Fruit fly (Drosophila melanogaster) whole organism, wandering third instar larva: ENCODE measurements around the gene CG7275.

Source experiments
- Abd-B ChIP-seq: fragments of >200 bp; optimal IDR thresholded peaks from 2 replicates; lab custom pipeline; 2017; ENCODE audit warnings: missing biosample characterization, missing genetic modification characterization
- CG32264 ChIP-seq: fragments of 200-800 bp; sonication (Bioruptor generic); optimal IDR thresholded peaks from 2 replicates; lab custom pipeline; 2016; ENCODE audit warnings: missing biosample characterization, missing genetic modification characterization
- CrebA ChIP-seq: fragments of 200-800 bp; sonication (Bioruptor generic); optimal IDR thresholded peaks from 2 replicates; lab custom pipeline; 2016; ENCODE audit warnings: missing biosample characterization, mild to moderate bottlenecking, missing genetic modification characterization, borderline replicate concordance
- Dfd ChIP-seq: fragments of >200 bp; optimal IDR thresholded peaks from 2 replicates; lab custom pipeline; 2017; ENCODE audit warnings: missing biosample characterization, missing genetic modification characterization
- Dif ChIP-seq: fragments of 200-275, 200-300 bp; sonication (Bioruptor generic); optimal IDR thresholded peaks from 2 replicates; lab custom pipeline; 2018; ENCODE audit warnings: missing biosample characterization, missing genetic modification characterization; ENCODE audit not compliant: partially characterized antibody
- GATAd ChIP-seq: sonication (Bioruptor generic); optimal IDR thresholded peaks from 2 replicates; lab custom pipeline; 2016; ENCODE audit warnings: missing biosample characterization, missing genetic modification characterization
- Hnf4 ChIP-seq: fragments of 200-800 bp; sonication (Bioruptor generic); optimal IDR thresholded peaks from 2 replicates; lab custom pipeline; 2016; ENCODE audit warnings: missing biosample characterization, mild to moderate bottlenecking, missing genetic modification characterization
- Hr78 ChIP-seq: fragments of >200 bp; optimal IDR thresholded peaks from 2 replicates; lab custom pipeline; 2017; ENCODE audit warnings: missing biosample characterization, missing genetic modification characterization
- Jra ChIP-seq: sonication (Bioruptor generic); optimal IDR thresholded peaks from 2 replicates; lab custom pipeline; 2016; ENCODE audit warnings: missing biosample characterization, missing genetic modification characterization
- Mio ChIP-seq: sonication (Bioruptor generic); optimal IDR thresholded peaks from 2 replicates; lab custom pipeline; 2016; ENCODE audit warnings: missing biosample characterization, missing genetic modification characterization
- Myc ChIP-seq: fragments of >200 bp; optimal IDR thresholded peaks from 2 replicates; lab custom pipeline; 2017
- N ChIP-seq: fragments of >200 bp; optimal IDR thresholded peaks from 2 replicates; lab custom pipeline; 2018; ENCODE audit warnings: missing biosample characterization, missing external identifiers, missing genetic modification characterization
- OdsH ChIP-seq: fragments of 200-800 bp; sonication (Bioruptor generic); optimal IDR thresholded peaks from 2 replicates; lab custom pipeline; 2016; ENCODE audit warnings: missing biosample characterization, mild to moderate bottlenecking, missing genetic modification characterization
- Rel ChIP-seq, 2 experiments: fragments of 200-800 bp; sonication (Bioruptor generic) in 1 of 2; optimal IDR thresholded peaks; 2 replicates in 1 of 2; 3 replicates in 1 of 2; lab custom pipeline; 2016 to 2019; ENCODE audit warnings: mild to moderate bottlenecking in 2 of 2, missing biosample characterization in 2 of 2, missing genetic modification characterization in 2 of 2, moderate library complexity in 1 of 2
- Sp1 ChIP-seq: fragments of 200-800 bp; sonication (Bioruptor generic); optimal IDR thresholded peaks from 3 replicates; lab custom pipeline; 2019; ENCODE audit warnings: missing biosample characterization, mild to moderate bottlenecking, missing genetic modification characterization, moderate library complexity
- Vsx2 ChIP-seq: fragments of 200-300, 225-300 bp; sonication (Bioruptor generic); optimal IDR thresholded peaks from 2 replicates; lab custom pipeline; 2018; ENCODE audit warnings: missing biosample characterization, missing genetic modification characterization; ENCODE audit not compliant: partially characterized antibody
- br ChIP-seq: fragments of 200-800 bp; sonication (Bioruptor generic); optimal IDR thresholded peaks from 2 replicates; lab custom pipeline; 2016; ENCODE audit warnings: missing biosample characterization, missing genetic modification characterization
- brk ChIP-seq: fragments of 200-800 bp; sonication (Bioruptor generic); optimal IDR thresholded peaks from 2 replicates; lab custom pipeline; 2016; ENCODE audit warnings: missing biosample characterization, mild to moderate bottlenecking, missing genetic modification characterization
- dl ChIP-seq, 2 experiments: fragments of 175-275, 200-275 bp in 1 of 2; fragments of 200-275 bp in 1 of 2; sonication (Bioruptor generic); optimal IDR thresholded peaks; lab custom pipeline; 2018; ENCODE audit warnings: mild to moderate bottlenecking in 2 of 2, missing biosample characterization in 2 of 2, missing genetic modification characterization in 2 of 2, moderate library complexity in 2 of 2; ENCODE audit not compliant: partially characterized antibody in 2 of 2, insufficient read depth in 1 of 2
- dmrt93B ChIP-seq: fragments of 200-800 bp; sonication (Bioruptor generic); optimal IDR thresholded peaks from 2 replicates; lab custom pipeline; 2018; ENCODE audit warnings: missing biosample characterization, mild to moderate bottlenecking, missing genetic modification characterization
- dsf ChIP-seq: sonication (Bioruptor generic); optimal IDR thresholded peaks from 2 replicates; lab custom pipeline; 2016; ENCODE audit warnings: missing biosample characterization, missing genetic modification characterization, borderline replicate concordance
- ey ChIP-seq: fragments of 200-800 bp; sonication (Bioruptor generic); optimal IDR thresholded peaks from 2 replicates; lab custom pipeline; 2016; ENCODE audit warnings: missing biosample characterization, missing genetic modification characterization
- foxo ChIP-seq, 2 experiments: fragments of 200-800 bp; sonication (Bioruptor generic); optimal IDR thresholded peaks; 2 replicates in 1 of 2; 3 replicates in 1 of 2; lab custom pipeline; 2016 to 2017; ENCODE audit warnings: missing biosample characterization in 2 of 2, missing genetic modification characterization in 2 of 2
- fru ChIP-seq: fragments of 200-800 bp; sonication (Bioruptor generic); optimal IDR thresholded peaks from 3 replicates; lab custom pipeline; 2016; ENCODE audit warnings: missing biosample characterization, mild to moderate bottlenecking, missing genetic modification characterization
- h ChIP-seq: fragments of 200-800 bp; sonication (Bioruptor generic); optimal IDR thresholded peaks from 3 replicates; lab custom pipeline; 2016; ENCODE audit warnings: missing biosample characterization, mild to moderate bottlenecking, missing genetic modification characterization
- jim ChIP-seq: fragments of 175-275, 200-325 bp; sonication (Bioruptor generic); optimal IDR thresholded peaks from 2 replicates; lab custom pipeline; 2016; ENCODE audit warnings: missing biosample characterization, mild to moderate bottlenecking, missing genetic modification characterization
- lola ChIP-seq: fragments of >200 bp; optimal IDR thresholded peaks from 2 replicates; lab custom pipeline; 2017; ENCODE audit warnings: missing biosample characterization, missing genetic modification characterization
- psq ChIP-seq: fragments of 200-800 bp; sonication (Bioruptor generic); optimal IDR thresholded peaks from 3 replicates; lab custom pipeline; 2017; ENCODE audit warnings: missing biosample characterization, mild to moderate bottlenecking, missing genetic modification characterization, moderate library complexity
- rgr ChIP-seq: fragments of 200-800 bp; sonication (Bioruptor generic); optimal IDR thresholded peaks from 3 replicates; lab custom pipeline; 2016; ENCODE audit warnings: missing biosample characterization, mild to moderate bottlenecking, missing genetic modification characterization
- sv ChIP-seq: fragments of 200-800 bp; sonication (Bioruptor generic); optimal IDR thresholded peaks from 3 replicates; lab custom pipeline; 2016; ENCODE audit warnings: missing biosample characterization, missing genetic modification characterization
- tai ChIP-seq: sonication (Bioruptor generic); optimal IDR thresholded peaks from 2 replicates; lab custom pipeline; 2016; ENCODE audit warnings: missing biosample characterization, missing genetic modification characterization
- usp ChIP-seq: fragments of >200 bp; optimal IDR thresholded peaks from 2 replicates; lab custom pipeline; 2017; ENCODE audit warnings: missing biosample characterization, missing genetic modification characterization
- woc ChIP-seq: sonication (Bioruptor generic); optimal IDR thresholded peaks from 2 replicates; lab custom pipeline; 2016; ENCODE audit warnings: missing biosample characterization, mild to moderate bottlenecking, missing genetic modification characterization

The CG7275 gene

dm6 chr3L:15535800-15536225, 37.1 kb downstream of the CG7275 start:
- TF ChIP-seq N (GFP tag; lab: Kevin White, UChicago) (peak; percentile 44), dsf (GFP tag; lab: Kevin White, UChicago) (no peak), Sp1 (GFP tag; lab: Kevin White, UChicago) (no peak), Dif (GFP tag; lab: Kevin White, UChicago) (no peak), rgr (GFP tag; lab: Kevin White, UChicago) (no peak), h (GFP tag; lab: Kevin White, UChicago) (no peak), Hr78 (no peak), Mio (GFP tag; lab: Kevin White, UChicago) (no peak), dl (GFP tag; optimal IDR thresholded peaks at IDR 0.05; lab: Kevin White, UChicago; ENCODE audit: insufficient read depth in 1 of 2, partially characterized antibody in 2 of 2) (peak in 1 of 2 experiments; percentile 51), tai (no peak), ey (GFP tag; lab: Kevin White, UChicago) (no peak), usp (GFP tag; lab: Kevin White, UChicago) (no peak), Rel (GFP tag; optimal IDR thresholded peaks at IDR 0.05; lab: Kevin White, UChicago) (no peak), Rel (tag; optimal IDR thresholded peaks at IDR 0.05; lab: Kevin White, UChicago) (peak; percentile 77), GATAd (GFP tag; lab: Kevin White, UChicago) (no peak), CrebA (GFP tag; lab: Kevin White, UChicago) (no peak), woc (peak; percentile 20), CG32264 (no peak), brk (GFP tag; lab: Kevin White, UChicago) (no peak), Myc (no peak), Hnf4 (no peak)

dm6 chr3L:15536550-15536949, 37.8 kb downstream of the CG7275 start:
- TF ChIP-seq Vsx2 (no peak), dsf (GFP tag; lab: Kevin White, UChicago) (no peak), Rel (GFP tag; optimal IDR thresholded peaks at IDR 0.05; lab: Kevin White, UChicago) (no peak), Rel (tag; optimal IDR thresholded peaks at IDR 0.05; lab: Kevin White, UChicago) (no peak), woc (no peak), jim (GFP tag; lab: Kevin White, UChicago) (no peak), br (no peak), Jra (GFP tag; lab: Kevin White, UChicago) (no peak), fru (GFP tag; lab: Kevin White, UChicago) (no peak), Hr78 (no peak)
- TF ChIP-seq, all 38 proteins: peak for 0

- TF ChIP-seq OdsH (GFP tag; lab: Kevin White, UChicago) (peak; percentile 46), dmrt93B (GFP tag; lab: Kevin White, UChicago) (no peak), Jra (GFP tag; lab: Kevin White, UChicago) (no peak), ey (GFP tag; lab: Kevin White, UChicago) (peak; percentile 53), woc (no peak), CrebA (GFP tag; lab: Kevin White, UChicago) (no peak), rgr (GFP tag; lab: Kevin White, UChicago) (peak; percentile 53), Abd-B (GFP tag; lab: Kevin White, UChicago) (no peak), lola (GFP tag; lab: Kevin White, UChicago) (no peak), Myc (no peak), psq (GFP tag; lab: Kevin White, UChicago) (peak; percentile 44), dsf (GFP tag; lab: Kevin White, UChicago) (no peak), dl (GFP tag; optimal IDR thresholded peaks at IDR 0.05; lab: Kevin White, UChicago; ENCODE audit: insufficient read depth in 1 of 2, partially characterized antibody in 2 of 2) (no peak), br (peak; percentile 24), Dif (GFP tag; lab: Kevin White, UChicago) (no peak), brk (GFP tag; lab: Kevin White, UChicago) (peak; percentile 36), Mio (GFP tag; lab: Kevin White, UChicago) (no peak), h (GFP tag; lab: Kevin White, UChicago) (peak; percentile 68), sv (GFP tag; lab: Kevin White, UChicago) (peak; percentile 10), Hnf4 (peak; percentile 14), fru (GFP tag; lab: Kevin White, UChicago) (peak; percentile 66), Sp1 (GFP tag; lab: Kevin White, UChicago) (peak; percentile 24), Hr78 (no peak), Rel (GFP tag; optimal IDR thresholded peaks at IDR 0.05; lab: Kevin White, UChicago) (no peak), Rel (tag; optimal IDR thresholded peaks at IDR 0.05; lab: Kevin White, UChicago) (peak; percentile 25), Dfd (no peak), foxo (GFP tag; optimal IDR thresholded peaks at IDR 0.05; lab: Kevin White, UChicago) (peak in 1 of 2 experiments; percentile 56)
These were observed 39.3 kb downstream of the CG7275 start for dm6 chr3L:15537916-15538581.
